Worm (Caenorhabditis elegans): ENCODE measurements around the gene srg-26.

DNA sequence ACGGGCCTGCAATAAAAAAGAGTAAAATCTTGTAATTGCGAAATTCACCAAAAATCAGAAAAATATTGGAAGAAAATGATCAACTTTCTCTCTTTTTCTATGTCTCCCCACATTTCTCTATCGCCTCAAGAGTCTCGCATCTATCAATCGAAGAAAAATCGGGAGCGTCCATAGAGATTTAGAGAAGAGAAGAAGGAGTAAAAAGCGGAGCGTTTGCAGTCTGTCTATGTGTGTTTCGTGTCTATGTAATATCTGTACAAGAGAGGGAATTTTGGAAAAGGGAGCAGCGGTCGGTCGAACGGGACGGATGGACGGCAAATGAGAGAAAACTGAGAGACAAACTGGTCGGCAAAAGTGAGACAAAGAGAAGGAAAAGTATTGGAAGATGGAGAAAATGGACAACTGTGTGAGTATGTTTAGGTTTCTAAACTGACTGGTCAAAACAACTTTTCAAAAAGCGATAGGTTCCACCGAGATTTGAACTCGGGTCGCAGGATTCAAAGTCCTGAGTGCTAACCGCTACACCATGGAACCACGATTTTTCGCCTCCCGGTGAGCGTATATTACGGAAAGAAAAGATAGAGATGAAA, 1.3 kb upstream of the srg-26 start:
- TF ChIP-seq flt-1 (GFP tag; IDR thresholded peaks at IDR 0.05) (no peak), ama-1 (optimal IDR thresholded peaks at IDR 0.05) (no peak), ceh-13 (GFP tag; optimal IDR thresholded peaks at IDR 0.05) (no peak), aly-1 (tag; optimal IDR thresholded peaks at IDR 0.05) (no peak), F13C5.2 (tag; optimal IDR thresholded peaks at IDR 0.05) (no peak), tra-4 (tag; optimal IDR thresholded peaks at IDR 0.05) (no peak), scrt-1 (GFP tag; IDR thresholded peaks at IDR 0.05) (0 out of 2 replicates have a peak, but pooled peaks have one; percentile 25), ets-7 (tag; optimal IDR thresholded peaks at IDR 0.05) (no peak), ceh-36 (tag; optimal IDR thresholded peaks at IDR 0.05) (no peak), hmbx-1 (tag; optimal IDR thresholded peaks at IDR 0.05) (no peak), sea-1 (GFP tag; conservative IDR thresholded peaks at IDR 0.05) (no peak), tbx-11 (GFP tag; IDR thresholded peaks at IDR 0.05) (no peak), pes-1 (GFP tag; IDR thresholded peaks at IDR 0.05) (no peak), hmg-4 (GFP tag; optimal IDR thresholded peaks at IDR 0.05) (no peak)
